Fruit fly (Drosophila melanogaster) whole organism, wandering third instar larva: ENCODE measurements around the gene CG33003.

Experiments used
- Dfd ChIP-seq: fragments of >200 bp; optimal IDR thresholded peaks from 2 replicates; lab custom pipeline; 2017; ENCODE audit warnings: missing biosample characterization, missing genetic modification characterization
- h ChIP-seq: fragments of 200-800 bp; sonication (Bioruptor generic); optimal IDR thresholded peaks from 3 replicates; lab custom pipeline; 2016; ENCODE audit warnings: missing biosample characterization, mild to moderate bottlenecking, missing genetic modification characterization
- sv ChIP-seq: fragments of 200-800 bp; sonication (Bioruptor generic); optimal IDR thresholded peaks from 3 replicates; lab custom pipeline; 2016; ENCODE audit warnings: missing biosample characterization, missing genetic modification characterization
- usp ChIP-seq: fragments of >200 bp; optimal IDR thresholded peaks from 2 replicates; lab custom pipeline; 2017; ENCODE audit warnings: missing biosample characterization, missing genetic modification characterization

- TF ChIP-seq usp (GFP tag; lab: Kevin White, UChicago), result no peak
- no peak for TF ChIP-seq sv (GFP tag; lab: Kevin White, UChicago)
- no peak for TF ChIP-seq h (GFP tag; lab: Kevin White, UChicago)
- no peak for TF ChIP-seq Dfd
Observed at dm6 chr2L:4444457-4444856, 43.7 kb downstream of the CG33003 start, which contains the start of the genes morgue and Elp3.
